Fruit fly (Drosophila melanogaster) whole organism, embryonic: ENCODE data around the gene Traf-like.
A peak's percentile ranks its signal among the peaks of the same experiment; 100 is the strongest.

Source experiments
- Aef1 ChIP-seq: fragments of 200-800 bp; sonication (Bioruptor generic); IDR thresholded peaks from 3 replicates; pipeline ENCODE4 v1.3.6; 2022; ENCODE audit warnings: missing biosample characterization, missing genetic modification characterization
- Bteb2 ChIP-seq: fragments of 200-800 bp; sonication (Bioruptor generic); optimal IDR thresholded peaks from 2 replicates; lab custom pipeline; 2016; ENCODE audit warnings: missing biosample characterization, missing genetic modification characterization
- CG13424 ChIP-seq: fragments of 200-800 bp; sonication (Bioruptor generic); optimal IDR thresholded peaks from 2 replicates; lab custom pipeline; 2019; ENCODE audit warnings: missing biosample characterization, mild to moderate bottlenecking, missing genetic modification characterization, moderate library complexity
- CG13624 ChIP-seq: fragments of 200-800 bp; sonication (Bioruptor generic); optimal IDR thresholded peaks from 2 replicates; lab custom pipeline; 2016; ENCODE audit warnings: missing biosample characterization, missing genetic modification characterization
- CG13775 ChIP-seq: fragments of 200-800 bp; sonication (Bioruptor generic); optimal IDR thresholded peaks from 3 replicates; lab custom pipeline; 2017; ENCODE audit warnings: missing biosample characterization, mild to moderate bottlenecking, missing genetic modification characterization
- CG15269 ChIP-seq: fragments of 200-800 bp; sonication (Bioruptor generic); optimal IDR thresholded peaks from 2 replicates; lab custom pipeline; 2018; ENCODE audit warnings: missing biosample characterization, mild to moderate bottlenecking, missing genetic modification characterization, moderate library complexity
- CG17361 ChIP-seq: fragments of 200-800 bp; sonication (Bioruptor generic); IDR thresholded peaks from 3 replicates; pipeline ENCODE4 v1.3.6; 2022; ENCODE audit warnings: missing biosample characterization, missing genetic modification characterization
- CG30431 ChIP-seq: fragments of 200-800 bp; sonication (Bioruptor generic); optimal IDR thresholded peaks from 2 replicates; lab custom pipeline; 2017; ENCODE audit warnings: missing biosample characterization, missing genetic modification characterization
- CG31441 ChIP-seq: fragments of 200-800 bp; sonication (Bioruptor generic); IDR thresholded peaks from 2 replicates; pipeline ENCODE4 v1.3.6; 2022; ENCODE audit warnings: missing biosample characterization, missing genetic modification characterization
- CG3163 ChIP-seq: fragments of 200-800 bp; sonication (Bioruptor generic); optimal IDR thresholded peaks from 3 replicates; lab custom pipeline; 2016; ENCODE audit warnings: missing biosample characterization, missing genetic modification characterization
- CG32767 ChIP-seq: fragments of 200-800 bp; sonication (Bioruptor generic); IDR thresholded peaks from 2 replicates; pipeline ENCODE4 v1.3.6; 2022; ENCODE audit warnings: missing biosample characterization, missing genetic modification characterization
- CG33557 ChIP-seq: fragments of 200-800 bp; sonication (Bioruptor generic); optimal IDR thresholded peaks from 2 replicates; lab custom pipeline; 2019; ENCODE audit warnings: missing biosample characterization, mild to moderate bottlenecking, missing genetic modification characterization, moderate library complexity
- CG42726 ChIP-seq: fragments of 200-800 bp; sonication (Bioruptor generic); IDR thresholded peaks from 2 replicates; pipeline ENCODE4 v1.3.6; 2022; ENCODE audit warnings: missing biosample characterization, missing genetic modification characterization; ENCODE audit not compliant: partially characterized antibody
- CG4617 ChIP-seq: fragments of 200-800 bp; sonication (Bioruptor generic); optimal IDR thresholded peaks from 3 replicates; lab custom pipeline; 2016; ENCODE audit warnings: missing biosample characterization, missing genetic modification characterization, borderline replicate concordance
- CG6854 ChIP-seq: fragments of 200-800 bp; sonication (Bioruptor generic); optimal IDR thresholded peaks from 3 replicates; lab custom pipeline; 2017; ENCODE audit warnings: missing biosample characterization, mild to moderate bottlenecking, missing genetic modification characterization
- CG7963 ChIP-seq: fragments of 200-800 bp; sonication (Bioruptor generic); IDR thresholded peaks from 3 replicates; pipeline ENCODE4 v1.3.6; 2022; ENCODE audit warnings: missing biosample characterization, missing genetic modification characterization; ENCODE audit not compliant: partially characterized antibody
- CG8359 ChIP-seq: fragments of 200-800 bp; sonication (Bioruptor generic); optimal IDR thresholded peaks from 2 replicates; lab custom pipeline; 2017; ENCODE audit warnings: missing biosample characterization, mild to moderate bottlenecking, missing genetic modification characterization, borderline replicate concordance
- CTCF ChIP-seq: fragments of 200-800 bp; sonication (Bioruptor generic); optimal IDR thresholded peaks from 2 replicates; lab custom pipeline; 2017; ENCODE audit warnings: missing biosample characterization, mild to moderate bottlenecking, missing genetic modification characterization, moderate library complexity
- Camta ChIP-seq: fragments of 200-800 bp; sonication (Bioruptor generic); optimal IDR thresholded peaks from 2 replicates; lab custom pipeline; 2016; ENCODE audit warnings: missing biosample characterization, missing genetic modification characterization
- Doc2 ChIP-seq: fragments of 200-800 bp; sonication (Bioruptor generic); IDR thresholded peaks from 2 replicates; pipeline ENCODE4 v1.3.6; 2022; ENCODE audit warnings: missing biosample characterization, missing genetic modification characterization
- ERR ChIP-seq: fragments of 200-800 bp; sonication (Bioruptor generic); optimal IDR thresholded peaks from 2 replicates; lab custom pipeline; 2016; ENCODE audit warnings: missing biosample characterization, missing genetic modification characterization
- Elba2 ChIP-seq: fragments of 200-800 bp; sonication (Bioruptor generic); optimal IDR thresholded peaks from 3 replicates; lab custom pipeline; 2016; ENCODE audit warnings: missing biosample characterization, missing genetic modification characterization
- Gug ChIP-seq: fragments of 200-800 bp; sonication (Bioruptor generic); IDR thresholded peaks from 4 replicates; pipeline ENCODE4 v1.3.6; 2022; ENCODE audit warnings: missing biosample characterization, missing genetic modification characterization
- H2.0 ChIP-seq: fragments of 200-800 bp; sonication (Bioruptor generic); IDR thresholded peaks from 2 replicates; pipeline ENCODE4 v1.3.6; 2022; ENCODE audit warnings: missing biosample characterization, missing genetic modification characterization
- HmgD ChIP-seq: fragments of 200-800 bp; sonication (Bioruptor generic); optimal IDR thresholded peaks from 3 replicates; lab custom pipeline; 2016; ENCODE audit warnings: missing biosample characterization, missing genetic modification characterization
- Max ChIP-seq: fragments of 200-800 bp; sonication (Bioruptor generic); optimal IDR thresholded peaks from 2 replicates; lab custom pipeline; 2016; ENCODE audit warnings: missing biosample characterization, mild to moderate bottlenecking, missing genetic modification characterization
- Myb ChIP-seq: fragments of 200-800 bp; sonication (Bioruptor generic); optimal IDR thresholded peaks from 2 replicates; lab custom pipeline; 2016; ENCODE audit warnings: missing biosample characterization, missing genetic modification characterization
- Nf-YA ChIP-seq: fragments of 200-800 bp; sonication (Bioruptor generic); IDR thresholded peaks from 2 replicates; pipeline ENCODE4 v1.3.6; 2022; ENCODE audit warnings: missing biosample characterization, missing genetic modification characterization
- Oaz ChIP-seq: fragments of 200-800 bp; sonication (Bioruptor generic); IDR thresholded peaks from 2 replicates; pipeline ENCODE4 v1.3.6; 2022; ENCODE audit warnings: missing biosample characterization, missing genetic modification characterization
- Pdp1 ChIP-seq, 2 experiments: fragments of 200-800 bp; sonication (Bioruptor generic); optimal IDR thresholded peaks; 3 replicates each; lab custom pipeline; 2016; ENCODE audit warnings: missing biosample characterization in 2 of 2, missing genetic modification characterization in 2 of 2, mild to moderate bottlenecking in 1 of 2, moderate library complexity in 1 of 2
- bab2 ChIP-seq: fragments of 200-800 bp; sonication (Bioruptor generic); optimal IDR thresholded peaks from 2 replicates; lab custom pipeline; 2016; ENCODE audit warnings: missing biosample characterization, missing genetic modification characterization
- cato ChIP-seq: fragments of 200-800 bp; sonication (Bioruptor generic); optimal IDR thresholded peaks from 2 replicates; lab custom pipeline; 2016; ENCODE audit warnings: missing biosample characterization, missing genetic modification characterization, borderline replicate concordance
- cg ChIP-seq: fragments of 200-800 bp; sonication (Bioruptor generic); optimal IDR thresholded peaks from 3 replicates; lab custom pipeline; 2019; ENCODE audit warnings: missing biosample characterization, mild to moderate bottlenecking, missing genetic modification characterization, moderate library complexity
- chif ChIP-seq, 2 experiments: fragments of 200-800 bp; sonication (Bioruptor generic); optimal IDR thresholded peaks; 3 replicates each; lab custom pipeline; 2016; ENCODE audit warnings: missing biosample characterization in 2 of 2, missing genetic modification characterization in 2 of 2
- dmrt11E ChIP-seq: fragments of 200-800 bp; sonication (Bioruptor generic); optimal IDR thresholded peaks from 3 replicates; lab custom pipeline; 2018; ENCODE audit warnings: missing biosample characterization, mild to moderate bottlenecking, missing genetic modification characterization, moderate library complexity
- hbn ChIP-seq: fragments of 200-800 bp; sonication (Bioruptor generic); IDR thresholded peaks from 2 replicates; pipeline ENCODE4 v1.3.6; 2022; ENCODE audit warnings: missing biosample characterization, missing genetic modification characterization; ENCODE audit not compliant: partially characterized antibody
- hth ChIP-seq: fragments of >200 bp; optimal IDR thresholded peaks from 2 replicates; lab custom pipeline; 2017; ENCODE audit warnings: inconsistent platforms
- inv ChIP-seq: fragments of 200-800 bp; sonication (Bioruptor generic); IDR thresholded peaks from 2 replicates; pipeline ENCODE4 v1.3.6; 2022; ENCODE audit warnings: missing biosample characterization, missing genetic modification characterization; ENCODE audit not compliant: partially characterized antibody
- jing ChIP-seq: fragments of 200-800 bp; sonication (Bioruptor generic); optimal IDR thresholded peaks from 2 replicates; lab custom pipeline; 2018; ENCODE audit warnings: missing biosample characterization, mild to moderate bottlenecking, missing genetic modification characterization
- knrl ChIP-seq: fragments of 200-800 bp; sonication (Bioruptor generic); IDR thresholded peaks from 3 replicates; pipeline ENCODE4 v1.3.6; 2022; ENCODE audit warnings: missing biosample characterization, missing genetic modification characterization; ENCODE audit not compliant: partially characterized antibody
- nerfin-2 ChIP-seq: fragments of 200-800 bp; sonication (Bioruptor generic); IDR thresholded peaks from 2 replicates; pipeline ENCODE4 v1.3.6; 2022; ENCODE audit warnings: missing biosample characterization, missing genetic modification characterization; ENCODE audit not compliant: partially characterized antibody
- nmo ChIP-seq: fragments of 200-800 bp; sonication (Bioruptor generic); optimal IDR thresholded peaks from 2 replicates; lab custom pipeline; 2018; ENCODE audit warnings: missing biosample characterization, mild to moderate bottlenecking, missing genetic modification characterization, moderate library complexity
- pho ChIP-seq: fragments of 200-800 bp; sonication (Bioruptor generic); optimal IDR thresholded peaks from 2 replicates; lab custom pipeline; 2016; ENCODE audit warnings: missing biosample characterization, missing genetic modification characterization
- pros ChIP-seq: fragments of 200-800 bp; sonication (Bioruptor generic); optimal IDR thresholded peaks from 3 replicates; lab custom pipeline; 2019; ENCODE audit warnings: missing biosample characterization, mild to moderate bottlenecking, missing genetic modification characterization, moderate library complexity
- pzg ChIP-seq: fragments of 200-800 bp; sonication (Bioruptor generic); optimal IDR thresholded peaks from 3 replicates; lab custom pipeline; 2018; ENCODE audit warnings: missing biosample characterization, mild to moderate bottlenecking, missing genetic modification characterization, moderate library complexity
- run ChIP-seq: fragments of 200-800 bp; sonication (Bioruptor generic); optimal IDR thresholded peaks from 3 replicates; lab custom pipeline; 2018; ENCODE audit warnings: missing biosample characterization, mild to moderate bottlenecking, missing genetic modification characterization
- scrt ChIP-seq: fragments of 200-800 bp; sonication (Bioruptor generic); optimal IDR thresholded peaks from 2 replicates; lab custom pipeline; 2018; ENCODE audit warnings: missing biosample characterization, mild to moderate bottlenecking, missing genetic modification characterization, moderate library complexity
- sima ChIP-seq: fragments of 200-800 bp; sonication (Bioruptor generic); optimal IDR thresholded peaks from 2 replicates; lab custom pipeline; 2016; ENCODE audit warnings: missing biosample characterization, missing genetic modification characterization
- slbo ChIP-seq: fragments of 200-800 bp; sonication (Bioruptor generic); IDR thresholded peaks from 2 replicates; pipeline ENCODE4 v1.3.6; 2022; ENCODE audit warnings: missing biosample characterization, missing genetic modification characterization
- so ChIP-seq: fragments of 200-800 bp; sonication (Bioruptor generic); IDR thresholded peaks from 3 replicates; pipeline ENCODE4 v1.3.6; 2022; ENCODE audit warnings: missing biosample characterization, missing genetic modification characterization
- trem ChIP-seq: fragments of 200-800 bp; optimal IDR thresholded peaks from 3 replicates; lab custom pipeline; 2019; ENCODE audit warnings: missing biosample characterization, mild to moderate bottlenecking, missing genetic modification characterization, moderate library complexity
- zfh1 ChIP-seq: fragments of 200-800 bp; sonication (Bioruptor generic); IDR thresholded peaks from 3 replicates; pipeline ENCODE4 v1.3.6; 2022; ENCODE audit warnings: missing biosample characterization, missing genetic modification characterization

Gene Traf-like

dm6 chrX:16446769-16447168, 31.9 kb downstream of the Traf-like start, which contains the start of gene eIF2alpha (continued):
- peak; percentile 48 for TF ChIP-seq Myb (GFP tag; lab: Kevin White, UChicago)
- TF ChIP-seq CG8359 (GFP tag; lab: Kevin White, UChicago) = no peak
- TF ChIP-seq hbn (GFP tag; lab: Robert Waterston, UW) = peak; percentile 76
- TF ChIP-seq CG15269 (tag; lab: Kevin White, UChicago) = no peak
- TF ChIP-seq CG17361 (GFP tag; lab: Robert Waterston, UW) = no peak
- peak; percentile 92 for TF ChIP-seq pzg (GFP tag; lab: Kevin White, UChicago)
- TF ChIP-seq Pdp1 (GFP tag; optimal IDR thresholded peaks at IDR 0.05; lab: Kevin White, UChicago) = peak in 1 of 2 experiments; percentile 50
- no peak for TF ChIP-seq scrt
- TF ChIP-seq CG13624 (GFP tag; lab: Kevin White, UChicago) = peak; percentile 10
- no peak for TF ChIP-seq H2.0 (GFP tag; lab: Robert Waterston, UW)
- TF ChIP-seq CG4617 (GFP tag; lab: Kevin White, UChicago) = peak; percentile 58
- TF ChIP-seq zfh1 = no peak
- TF ChIP-seq cg (GFP tag; lab: Kevin White, UChicago) = peak; percentile 22
- no peak for TF ChIP-seq CG3163 (GFP tag; lab: Kevin White, UChicago)
- no peak for TF ChIP-seq bab2 (GFP tag; lab: Kevin White, UChicago)
- no peak for TF ChIP-seq CG30431
- TF ChIP-seq dmrt11E (tag; lab: Kevin White, UChicago) = no peak
- no peak for TF ChIP-seq so (GFP tag; lab: Robert Waterston, UW)
- TF ChIP-seq CG6854 (GFP tag; lab: Kevin White, UChicago) = no peak
- TF ChIP-seq Elba2 (GFP tag; lab: Kevin White, UChicago) = peak; percentile 58
- TF ChIP-seq HmgD (GFP tag; lab: Kevin White, UChicago) = no peak
- TF ChIP-seq CG32767 (GFP tag; lab: Robert Waterston, UW) = no peak
- no peak for TF ChIP-seq ERR (GFP tag; lab: Kevin White, UChicago)
- TF ChIP-seq inv (GFP tag; lab: Robert Waterston, UW) = peak; percentile 65
- TF ChIP-seq pros (GFP tag; lab: Kevin White, UChicago) = no peak
- no peak for TF ChIP-seq hth
- TF ChIP-seq Nf-YA (GFP tag; lab: Robert Waterston, UW) = no peak
- peak; percentile 23 for TF ChIP-seq nmo
- no peak for TF ChIP-seq chif (GFP tag; optimal IDR thresholded peaks at IDR 0.05; lab: Kevin White, UChicago)
- TF ChIP-seq CG13424 (tag; lab: Kevin White, UChicago) = no peak
- TF ChIP-seq knrl = peak; percentile 73
- no peak for TF ChIP-seq Bteb2 (GFP tag; lab: Kevin White, UChicago)
- TF ChIP-seq cato (GFP tag; lab: Kevin White, UChicago) = no peak
- no peak for TF ChIP-seq CG33557 (GFP tag; lab: Kevin White, UChicago)
- TF ChIP-seq CTCF = no peak
- TF ChIP-seq CG13775 (GFP tag; lab: Kevin White, UChicago) = no peak
- TF ChIP-seq jing = no peak
- no peak for TF ChIP-seq Camta
- peak; percentile 61; the same call in 1 of the 2 replicates for TF ChIP-seq nerfin-2 (GFP tag; lab: Robert Waterston, UW)
- no peak for TF ChIP-seq Doc2
- peak; percentile 72 for TF ChIP-seq CG7963
- TF ChIP-seq slbo = no peak
- TF ChIP-seq pho (GFP tag; lab: Kevin White, UChicago) = no peak
- TF ChIP-seq sima (GFP tag; lab: Kevin White, UChicago) = no peak
- no peak for TF ChIP-seq Aef1 (GFP tag; lab: Robert Waterston, UW)
- TF ChIP-seq Oaz (GFP tag; lab: Robert Waterston, UW) = no peak
- TF ChIP-seq CG42726 = peak; percentile 79
- TF ChIP-seq CG31441 (GFP tag; lab: Robert Waterston, UW) = no peak
- peak; percentile 61 for TF ChIP-seq Max (GFP tag; lab: Kevin White, UChicago)
- no peak for TF ChIP-seq Gug (GFP tag; lab: Robert Waterston, UW)
- no peak for TF ChIP-seq run
- peak; percentile 31 for TF ChIP-seq trem
